Worm (Caenorhabditis elegans) whole organism, L2 larva: Measurements from ENCODE around the gene C55A1.1.

Experiments
- alr-1 ChIP-seq: fragments of 150-350 bp; optimal IDR thresholded peaks from 2 replicates; lab custom pipeline; 2014; ENCODE audit warnings: missing biosample characterization, missing genetic modification characterization
- ama-1 ChIP-seq: fragments of 150-350 bp; optimal IDR thresholded peaks from 2 replicates; lab custom pipeline; 2018; ENCODE audit warnings: inconsistent platforms
- fos-1 ChIP-seq: fragments of 150-350 bp; optimal IDR thresholded peaks from 2 replicates; lab custom pipeline; 2014; ENCODE audit warnings: missing biosample characterization, missing genetic modification characterization
- lin-39 ChIP-seq: fragments of 150-350 bp; optimal IDR thresholded peaks from 2 replicates; lab custom pipeline; 2014; ENCODE audit warnings: missing biosample characterization, missing genetic modification reagents, missing genetic modification characterization
- mdl-1 ChIP-seq, 2 experiments: fragments of 150-350 bp in 1 of 2; sonication (generic microtip) in 1 of 2; optimal IDR thresholded peaks; 2 replicates each; lab custom pipeline; 2017; ENCODE audit warnings: missing biosample characterization in 2 of 2, missing genetic modification characterization in 2 of 2
- nhr-237 ChIP-seq: fragments of 150-350 bp; optimal IDR thresholded peaks from 2 replicates; lab custom pipeline; 2014; ENCODE audit warnings: missing biosample characterization, missing genetic modification characterization
- snpc-4 ChIP-seq: fragments of 150-350 bp; optimal IDR thresholded peaks from 2 replicates; lab custom pipeline; 2014; ENCODE audit warnings: missing biosample characterization, missing genetic modification characterization
- unc-55 ChIP-seq: fragments of 150-350 bp; sonication (generic microtip); optimal IDR thresholded peaks from 3 replicates; lab custom pipeline; 2014; ENCODE audit warnings: missing biosample characterization, missing genetic modification reagents, missing genetic modification characterization

- TF ChIP-seq nhr-237 (tag; lab: Kevin White, UChicago): no peak
- no peak for TF ChIP-seq mdl-1 (tag; optimal IDR thresholded peaks at IDR 0.05; lab: Kevin White, UChicago)
- TF ChIP-seq ama-1 (lab: Kevin White, UChicago): no peak
- TF ChIP-seq snpc-4 (tag; lab: Kevin White, UChicago): no peak
- no peak for TF ChIP-seq lin-39 (tag; lab: Kevin White, UChicago)
- no peak for TF ChIP-seq alr-1
- TF ChIP-seq unc-55 (GFP tag; lab: Kevin White, UChicago): no peak
- TF ChIP-seq fos-1: no peak
Measured at ce11 chrV:15575305-15575704, 46.3 kb upstream of the C55A1.1 start, which contains the start of gene mdt-28.
